Fruit fly (Drosophila melanogaster): ENCODE measurements around the gene betaTub85D.

betaTub85D gene

DNA sequence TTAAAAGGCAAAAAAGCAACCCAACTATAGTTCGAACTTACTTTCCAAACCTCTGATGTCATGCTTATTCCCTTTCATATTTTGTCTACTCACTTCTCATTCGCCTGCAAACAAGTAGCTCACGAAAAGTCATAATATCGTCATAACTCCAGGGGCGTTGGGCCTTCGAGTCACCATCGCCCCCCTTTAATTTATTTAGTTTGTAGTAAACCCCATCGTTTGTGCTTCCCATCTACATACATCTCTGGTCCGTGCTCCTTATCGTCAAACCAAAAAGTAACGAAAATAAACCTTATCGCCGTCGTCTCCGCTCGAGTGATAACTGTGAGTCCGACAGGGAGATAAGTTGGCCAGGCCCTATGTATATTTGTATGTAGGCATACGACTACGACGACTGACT lies 18.9 kb upstream of the betaTub85D start (continued):
- TF ChIP-seq Dip2 (GFP tag; IDR thresholded peaks at IDR 0.05) (no peak), CG8478 (optimal IDR thresholded peaks at IDR 0.05) (no peak), Hmx (GFP tag; optimal IDR thresholded peaks at IDR 0.05) (no peak), CG4707 (GFP tag; optimal IDR thresholded peaks at IDR 0.05) (peak; percentile 55), nerfin-1 (tag; optimal IDR thresholded peaks at IDR 0.05) (no peak), MTF-1 (GFP tag; optimal IDR thresholded peaks at IDR 0.05; ENCODE audit: borderline replicate concordance) (peak; percentile 41), CG11723 (GFP tag; optimal IDR thresholded peaks at IDR 0.05) (peak; percentile 58), crol (GFP tag; IDR thresholded peaks at IDR 0.05) (no peak), trh (GFP tag; optimal IDR thresholded peaks at IDR 0.05) (no peak), inv (GFP tag; IDR thresholded peaks at IDR 0.05; ENCODE audit: partially characterized antibody) (no peak), GATAe (GFP tag; conservative IDR thresholded peaks at IDR 0.05) (peak; percentile 69), CG17568 (GFP tag; optimal IDR thresholded peaks at IDR 0.05) (peak; percentile 22), hb (GFP tag; IDR thresholded peaks at IDR 0.05; ENCODE audit: partially characterized antibody) (no peak), CG7745 (tag; optimal IDR thresholded peaks at IDR 0.05) (no peak), Dref (GFP tag; IDR thresholded peaks at IDR 0.05) (no peak), fd96Cb (tag; optimal IDR thresholded peaks at IDR 0.05) (peak; percentile 41), CG34376 (GFP tag; optimal IDR thresholded peaks at IDR 0.05) (peak; percentile 92), CG6813 (GFP tag; optimal IDR thresholded peaks at IDR 0.05) (peak; percentile 8), NK7.1 (GFP tag; optimal IDR thresholded peaks at IDR 0.05) (peak; percentile 33), CG17912 (GFP tag; optimal IDR thresholded peaks at IDR 0.05) (peak; percentile 71), ERR (GFP tag; optimal IDR thresholded peaks at IDR 0.05) (peak; percentile 72), CG8924 (tag; optimal IDR thresholded peaks at IDR 0.05) (peak; percentile 71), CG18599 (GFP tag; optimal IDR thresholded peaks at IDR 0.05) (peak; percentile 94), ase (GFP tag; IDR thresholded peaks at IDR 0.05) (peak; percentile 47; the same call in 1 of the 3 replicates), BtbVII (GFP tag; optimal IDR thresholded peaks at IDR 0.05) (peak; percentile 79), CG17385 (GFP tag; optimal IDR thresholded peaks at IDR 0.05) (peak; percentile 60), rib (GFP tag; IDR thresholded peaks at IDR 0.05) (0 out of 2 replicates have a peak, but pooled peaks have one; percentile 42), hkb (optimal IDR thresholded peaks at IDR 0.05) (no peak), hkb (GFP tag; IDR thresholded peaks at IDR 0.05) (peak; percentile 70; the same call in 1 of the 2 replicates), CG6654 (GFP tag; optimal IDR thresholded peaks at IDR 0.05) (no peak), schlank (tag; optimal IDR thresholded peaks at IDR 0.05) (peak; percentile 72), CG11093 (GFP tag; IDR thresholded peaks at IDR 0.05) (peak; percentile 28; the same call in 1 of the 3 replicates), otp (GFP tag; IDR thresholded peaks at IDR 0.05) (peak; percentile 62; the same call in 1 of the 3 replicates), slou (GFP tag; optimal IDR thresholded peaks at IDR 0.05) (no peak), phol (tag; optimal IDR thresholded peaks at IDR 0.05) (peak; percentile 31), CG6689 (GFP tag; IDR thresholded peaks at IDR 0.05) (no peak), CG6254 (GFP tag; optimal IDR thresholded peaks at IDR 0.05) (peak; percentile 23), bigmax (GFP tag; optimal IDR thresholded peaks at IDR 0.05) (no peak), Asciz (GFP tag; optimal IDR thresholded peaks at IDR 0.05) (no peak), Nf-YC (tag; optimal IDR thresholded peaks at IDR 0.05) (no peak), HmgD (GFP tag; optimal IDR thresholded peaks at IDR 0.05) (no peak), insv (GFP tag; optimal IDR thresholded peaks at IDR 0.05) (no peak), Awh (GFP tag; IDR thresholded peaks at IDR 0.05) (0 out of 2 replicates have a peak, but pooled peaks have one; percentile 21), dysf (GFP tag; IDR thresholded peaks at IDR 0.05) (peak; percentile 75), HmgZ (tag; optimal IDR thresholded peaks at IDR 0.05) (peak; percentile 90), Spps (tag; optimal IDR thresholded peaks at IDR 0.05) (no peak), Hr39 (optimal IDR thresholded peaks at IDR 0.05) (no peak), ems (GFP tag; optimal IDR thresholded peaks at IDR 0.05) (peak; percentile 72), CG10274 (GFP tag; optimal IDR thresholded peaks at IDR 0.05) (peak; percentile 50), H15 (GFP tag; IDR thresholded peaks at IDR 0.05) (no peak), CG10654 (GFP tag; optimal IDR thresholded peaks at IDR 0.05) (peak; percentile 33), ttk (GFP tag; IDR thresholded peaks at IDR 0.05) (no peak)

Data from whole organism, embryonic.